Fruit fly (Drosophila melanogaster) whole organism, embryonic: ENCODE results near the gene gry.

Experiments
- Blimp-1 ChIP-seq: fragments of 200-800 bp; sonication (Bioruptor generic); optimal IDR thresholded peaks from 3 replicates; lab custom pipeline; 2018; ENCODE audit warnings: missing biosample characterization, missing genetic modification characterization, mild to moderate bottlenecking, moderate library complexity, missing genetic modification reagents
- CG12104 ChIP-seq: fragments of 200-800 bp; sonication (Bioruptor generic); optimal IDR thresholded peaks from 3 replicates; lab custom pipeline; 2016; ENCODE audit warnings: missing biosample characterization, missing genetic modification characterization
- CG12236 ChIP-seq: fragments of 200-800 bp; sonication (Bioruptor generic); optimal IDR thresholded peaks from 2 replicates; lab custom pipeline; 2016; ENCODE audit warnings: missing biosample characterization, missing genetic modification characterization
- CG13775 ChIP-seq: fragments of 200-800 bp; sonication (Bioruptor generic); optimal IDR thresholded peaks from 3 replicates; lab custom pipeline; 2017; ENCODE audit warnings: missing biosample characterization, mild to moderate bottlenecking, missing genetic modification characterization
- CG14667 ChIP-seq: fragments of 200-800 bp; sonication (Bioruptor generic); IDR thresholded peaks from 2 replicates; pipeline ENCODE4 v1.3.6; 2022; ENCODE audit warnings: missing biosample characterization, missing genetic modification characterization
- CG15073 ChIP-seq: fragments of 200-800 bp; sonication (Bioruptor generic); optimal IDR thresholded peaks from 2 replicates; lab custom pipeline; 2016; ENCODE audit warnings: missing biosample characterization, missing genetic modification characterization
- CG15479 ChIP-seq: fragments of 200-800 bp; sonication (Bioruptor generic); optimal IDR thresholded peaks from 3 replicates; lab custom pipeline; 2019; ENCODE audit warnings: missing biosample characterization, mild to moderate bottlenecking, missing genetic modification characterization, moderate library complexity
- CG1832 ChIP-seq: fragments of 200-800 bp; sonication (Bioruptor generic); optimal IDR thresholded peaks from 2 replicates; lab custom pipeline; 2017; ENCODE audit warnings: missing biosample characterization, mild to moderate bottlenecking, missing genetic modification characterization, inconsistent platforms
- CG2120 ChIP-seq: fragments of 200-800 bp; sonication (Bioruptor generic); optimal IDR thresholded peaks from 3 replicates; lab custom pipeline; 2016; ENCODE audit warnings: missing biosample characterization, missing genetic modification characterization
- CG7372 ChIP-seq: fragments of 200-800 bp; sonication (Bioruptor generic); IDR thresholded peaks from 2 replicates; pipeline ENCODE4 v1.3.6; 2022; ENCODE audit warnings: missing biosample characterization, missing genetic modification characterization
- CG7556 ChIP-seq: fragments of 200-800 bp; sonication (Bioruptor generic); optimal IDR thresholded peaks from 2 replicates; lab custom pipeline; 2017; ENCODE audit warnings: missing biosample characterization, mild to moderate bottlenecking, missing genetic modification characterization
- CG9876 ChIP-seq: fragments of 200-800 bp; sonication (Bioruptor generic); optimal IDR thresholded peaks from 2 replicates; lab custom pipeline; 2016; ENCODE audit warnings: missing biosample characterization, missing genetic modification characterization
- Drgx ChIP-seq: fragments of 200-800 bp; sonication (Bioruptor generic); IDR thresholded peaks from 2 replicates; pipeline ENCODE4 v1.3.6; 2022; ENCODE audit warnings: missing biosample characterization, missing genetic modification characterization
- Ets65A ChIP-seq: fragments of 200-800 bp; sonication (Bioruptor generic); peaks from one replicate; lab custom pipeline; 2016; ENCODE audit warnings: missing biosample characterization, missing genetic modification characterization
- HLH4C ChIP-seq: fragments of 200-800 bp; sonication (Bioruptor generic); IDR thresholded peaks from 3 replicates; pipeline ENCODE4 v1.3.6; 2022; ENCODE audit warnings: missing biosample characterization, missing genetic modification characterization; ENCODE audit not compliant: partially characterized antibody
- Hr51 ChIP-seq, 2 experiments: fragments of 200-800 bp; sonication (Bioruptor generic); optimal IDR thresholded peaks; 2 replicates in 1 of 2; 3 replicates in 1 of 2; lab custom pipeline; 2016 to 2018; ENCODE audit warnings: missing biosample characterization in 2 of 2, missing genetic modification characterization in 2 of 2, mild to moderate bottlenecking in 1 of 2, moderate library complexity in 1 of 2
- NC2α ChIP-seq: fragments of 200-800 bp; sonication (Bioruptor generic); optimal IDR thresholded peaks from 2 replicates; lab custom pipeline; 2016; ENCODE audit warnings: missing biosample characterization, missing genetic modification characterization
- Nf-YB ChIP-seq: fragments of 200-800 bp; sonication (Bioruptor generic); optimal IDR thresholded peaks from 3 replicates; lab custom pipeline; 2019; ENCODE audit warnings: missing biosample characterization, mild to moderate bottlenecking, missing genetic modification characterization, moderate library complexity
- NfI ChIP-seq: fragments of 200-800 bp; sonication (Bioruptor generic); optimal IDR thresholded peaks from 3 replicates; lab custom pipeline; 2018; ENCODE audit warnings: missing biosample characterization, mild to moderate bottlenecking, missing genetic modification characterization, moderate library complexity
- Sox102F ChIP-seq: fragments of 200-800 bp; sonication (Bioruptor generic); optimal IDR thresholded peaks from 2 replicates; lab custom pipeline; 2018; ENCODE audit warnings: missing biosample characterization, mild to moderate bottlenecking, missing genetic modification characterization, moderate library complexity
- ap ChIP-seq: fragments of 200-800 bp; sonication (Bioruptor generic); IDR thresholded peaks from 2 replicates; pipeline ENCODE4 v1.3.6; 2022; ENCODE audit warnings: missing biosample characterization, missing genetic modification characterization
- ash1 ChIP-seq: fragments of 200-800 bp; sonication (Bioruptor generic); optimal IDR thresholded peaks from 2 replicates; lab custom pipeline; 2018; ENCODE audit warnings: missing biosample characterization, mild to moderate bottlenecking, missing genetic modification characterization
- az2 ChIP-seq: fragments of 200-800 bp; sonication (Bioruptor generic); optimal IDR thresholded peaks from 3 replicates; lab custom pipeline; 2016; ENCODE audit warnings: missing biosample characterization, missing genetic modification characterization
- bsh ChIP-seq, 2 experiments: fragments of 200-800 bp; sonication (Bioruptor generic); optimal IDR thresholded peaks; 2 replicates each; lab custom pipeline; 2017 to 2018; ENCODE audit warnings: mild to moderate bottlenecking in 2 of 2, missing biosample characterization in 2 of 2, missing genetic modification characterization in 2 of 2, moderate library complexity in 1 of 2
- cg ChIP-seq: fragments of 200-800 bp; sonication (Bioruptor generic); optimal IDR thresholded peaks from 3 replicates; lab custom pipeline; 2019; ENCODE audit warnings: missing biosample characterization, mild to moderate bottlenecking, missing genetic modification characterization, moderate library complexity
- ci ChIP-seq: fragments of 200-800 bp; sonication (Bioruptor generic); IDR thresholded peaks from 3 replicates; pipeline ENCODE4 v1.3.6; 2022; ENCODE audit warnings: missing biosample characterization, missing genetic modification characterization
- corto ChIP-seq: fragments of 200-800 bp; sonication (Bioruptor generic); optimal IDR thresholded peaks from 2 replicates; lab custom pipeline; 2016; ENCODE audit warnings: missing biosample characterization, mild to moderate bottlenecking, missing genetic modification characterization, moderate library complexity
- ems ChIP-seq: fragments of 200-800 bp; sonication (Bioruptor generic); optimal IDR thresholded peaks from 3 replicates; lab custom pipeline; 2016; ENCODE audit warnings: missing biosample characterization, missing genetic modification characterization
- grau ChIP-seq: fragments of 200-800 bp; optimal IDR thresholded peaks from 3 replicates; lab custom pipeline; 2019; ENCODE audit warnings: missing biosample characterization, mild to moderate bottlenecking, missing genetic modification characterization, moderate library complexity
- hb ChIP-seq: fragments of 200-800 bp; sonication (Bioruptor generic); IDR thresholded peaks from 3 replicates; pipeline ENCODE4 v1.3.6; 2022; ENCODE audit warnings: missing biosample characterization, missing genetic modification characterization; ENCODE audit not compliant: partially characterized antibody
- hkb ChIP-seq, 2 experiments: fragments of 200-800 bp in 1 of 2; fragments of >200 bp in 1 of 2; sonication (Bioruptor generic) in 1 of 2; IDR thresholded peaks in 1 of 2; optimal IDR thresholded peaks in 1 of 2; 2 replicates each; pipeline versions ENCODE4 v1.3.6 to Lab custom; 2017 to 2022; ENCODE audit warnings: missing biosample characterization in 1 of 2, missing genetic modification characterization in 1 of 2
- lbe ChIP-seq: fragments of 200-800 bp; sonication (Bioruptor generic); optimal IDR thresholded peaks from 2 replicates; lab custom pipeline; 2016; ENCODE audit warnings: missing biosample characterization, mild to moderate bottlenecking, missing genetic modification characterization
- lmd ChIP-seq: fragments of 200-800 bp; sonication (Bioruptor generic); IDR thresholded peaks from 2 replicates; pipeline ENCODE4 v1.3.6; 2022; ENCODE audit warnings: missing biosample characterization, missing genetic modification characterization
- nom ChIP-seq: fragments of 200-800 bp; sonication (Bioruptor generic); optimal IDR thresholded peaks from 2 replicates; lab custom pipeline; 2017; ENCODE audit warnings: missing biosample characterization, missing genetic modification characterization, mild to moderate bottlenecking, moderate library complexity, missing genetic modification reagents
- pan ChIP-seq, 4 experiments: fragments of >200 bp in 3 of 4; fragments of 200-800 bp in 1 of 4; sonication (Bioruptor generic) in 1 of 4; optimal IDR thresholded peaks in 3 of 4; IDR thresholded peaks in 1 of 4; 2 replicates each; pipeline versions ENCODE4 v1.3.6 to Lab custom; 2017 to 2022; ENCODE audit warnings: missing biosample characterization in 2 of 4, missing genetic modification characterization in 2 of 4, mixed read lengths in 1 of 4
- rib ChIP-seq: fragments of 200-800 bp; sonication (Bioruptor generic); IDR thresholded peaks from 2 replicates; pipeline ENCODE4 v1.3.6; 2022; ENCODE audit warnings: missing biosample characterization, missing genetic modification characterization
- sens ChIP-seq: fragments of 200-800 bp; sonication (Bioruptor generic); peaks from one replicate; lab custom pipeline; 2016; ENCODE audit warnings: missing biosample characterization, missing genetic modification characterization
- seq ChIP-seq: fragments of 200-800 bp; sonication (Bioruptor generic); IDR thresholded peaks from 2 replicates; pipeline ENCODE4 v1.3.6; 2022; ENCODE audit warnings: missing biosample characterization, missing genetic modification characterization
- so ChIP-seq: fragments of 200-800 bp; sonication (Bioruptor generic); IDR thresholded peaks from 3 replicates; pipeline ENCODE4 v1.3.6; 2022; ENCODE audit warnings: missing biosample characterization, missing genetic modification characterization
- tgo ChIP-seq: fragments of 200-800 bp; sonication (Bioruptor generic); IDR thresholded peaks from 3 replicates; pipeline ENCODE4 v1.3.6; 2022; ENCODE audit warnings: missing biosample characterization, missing genetic modification characterization
- tio ChIP-seq: fragments of 200-800 bp; sonication (Bioruptor generic); optimal IDR thresholded peaks from 2 replicates; lab custom pipeline; 2017; ENCODE audit warnings: missing biosample characterization, missing genetic modification characterization, inconsistent platforms
- ttk ChIP-seq: fragments of 200-800 bp; sonication (Bioruptor generic); IDR thresholded peaks from 2 replicates; pipeline ENCODE4 v2.1.2; 2022; ENCODE audit warnings: missing biosample characterization, missing genetic modification characterization
- tx ChIP-seq: fragments of 200-800 bp; sonication (Bioruptor generic); optimal IDR thresholded peaks from 2 replicates; lab custom pipeline; 2016; ENCODE audit warnings: missing biosample characterization, missing genetic modification characterization

Gene gry

dm6 chr3L:3247130-3248065 is 48.5 kb downstream of the gry start, which contains the start of gene CG43389:
Gene CG43389, plus strand, starts transcription at chr3L:3248015.
- TF ChIP-seq sens (peak; percentile 22), CG9876 (no peak), so (GFP tag; lab: Robert Waterston, UW) (no peak), seq (no peak), corto (GFP tag; lab: Kevin White, UChicago) (peak; percentile 99), hb (GFP tag; lab: Robert Waterston, UW) (no peak), HLH4C (GFP tag; lab: Robert Waterston, UW) (no peak), Ets65A (GFP tag; lab: Kevin White, UChicago) (peak; percentile 29), lbe (GFP tag; lab: Kevin White, UChicago) (peak; percentile 99), rib (no peak), nom (GFP tag; lab: Kevin White, UChicago) (peak; percentile 91), bsh (GFP tag; optimal IDR thresholded peaks at IDR 0.05; lab: Kevin White, UChicago) (peak in 1 of 2 experiments; percentile 69), CG1832 (GFP tag; lab: Kevin White, UChicago) (peak; percentile 24), lmd (GFP tag; lab: Robert Waterston, UW) (no peak), Drgx (GFP tag; lab: Robert Waterston, UW) (peak; percentile 61; the same call in 1 of the 2 replicates)

- TF ChIP-seq CG2120 (peak; percentile 47), CG12236 (GFP tag; lab: Kevin White, UChicago) (no peak), NC2α (GFP tag; lab: Kevin White, UChicago) (peak; percentile 2), cg (GFP tag; lab: Kevin White, UChicago) (peak; percentile 61), ttk (GFP tag; lab: Robert Waterston, UW) (peak; percentile 56; the same call in 1 of the 2 replicates), pan (optimal IDR thresholded peaks at IDR 0.05; lab: Kevin White, UChicago) (no peak), pan (GFP tag; optimal IDR thresholded peaks at IDR 0.05 in 1 of 2, IDR thresholded peaks at IDR 0.05 in 1 of 2) (no peak), lbe (GFP tag; lab: Kevin White, UChicago) (peak; percentile 96), NfI (GFP tag; lab: Kevin White, UChicago) (peak; percentile 48), az2 (GFP tag; lab: Kevin White, UChicago) (peak; percentile 56), hkb (optimal IDR thresholded peaks at IDR 0.05; lab: Kevin White, UChicago) (no peak), hkb (GFP tag; IDR thresholded peaks at IDR 0.05; lab: Robert Waterston, UW) (peak; percentile 54; the same call in 1 of the 2 replicates), Blimp-1 (GFP tag; lab: Kevin White, UChicago) (peak; percentile 36), tx (no peak), ash1 (GFP tag; lab: Kevin White, UChicago) (no peak), CG15073 (peak; percentile 5), CG12104 (GFP tag; lab: Kevin White, UChicago) (peak; percentile 4), ems (GFP tag; lab: Kevin White, UChicago) (no peak), CG14667 (GFP tag; lab: Robert Waterston, UW) (0 out of 2 replicates have a peak, but pooled peaks have one; percentile 12), CG15479 (GFP tag; lab: Kevin White, UChicago) (no peak), Nf-YB (GFP tag; lab: Kevin White, UChicago) (peak; percentile 5), CG13775 (GFP tag; lab: Kevin White, UChicago) (peak; percentile 31), bsh (GFP tag; optimal IDR thresholded peaks at IDR 0.05; lab: Kevin White, UChicago) (peak; percentile 43 to 95), tgo (GFP tag; lab: Robert Waterston, UW) (0 out of 3 replicates have a peak, but pooled peaks have one; percentile 31), tio (peak; percentile 71), ap (GFP tag; lab: Robert Waterston, UW) (0 out of 2 replicates have a peak, but pooled peaks have one; percentile 4), CG7556 (GFP tag; lab: Kevin White, UChicago) (peak; percentile 19), Hr51 (GFP tag; optimal IDR thresholded peaks at IDR 0.05; lab: Kevin White, UChicago) (peak in 1 of 2 experiments; percentile 70), CG7372 (GFP tag; lab: Robert Waterston, UW) (no peak), grau (tag; lab: Kevin White, UChicago) (peak; percentile 53), ci (GFP tag; lab: Robert Waterston, UW) (peak; percentile 63; the same call in 2 of the 3 replicates), Sox102F (GFP tag; lab: Kevin White, UChicago) (peak; percentile 68)
Observed at dm6 chr3L:3248714-3249663, 50.1 kb downstream of the gry start.
